Fruit fly (Drosophila melanogaster) whole organism, embryonic: ENCODE results near the gene CG13390.

Source experiments
- Aef1 ChIP-seq: fragments of 200-800 bp; sonication (Bioruptor generic); IDR thresholded peaks from 3 replicates; pipeline ENCODE4 v1.3.6; 2022; ENCODE audit warnings: missing biosample characterization, missing genetic modification characterization
- Atf6 ChIP-seq: fragments of 200-800 bp; sonication (Bioruptor generic); IDR thresholded peaks from 2 replicates; pipeline ENCODE4 v1.3.6; 2022; ENCODE audit warnings: missing biosample characterization, missing genetic modification characterization
- B-H2 ChIP-seq: fragments of 200-800 bp; sonication (Bioruptor generic); optimal IDR thresholded peaks from 2 replicates; lab custom pipeline; 2018; ENCODE audit warnings: missing biosample characterization, mild to moderate bottlenecking, missing genetic modification characterization
- BEAF-32 ChIP-seq: fragments of 200-800 bp; sonication (Bioruptor generic); optimal IDR thresholded peaks from 3 replicates; lab custom pipeline; 2017; ENCODE audit warnings: missing biosample characterization, missing genetic modification characterization, mild to moderate bottlenecking, moderate library complexity, missing genetic modification reagents
- Bgb ChIP-seq: fragments of 200-800 bp; sonication (Bioruptor generic); IDR thresholded peaks from 2 replicates; pipeline ENCODE4 v1.3.6; 2022; ENCODE audit warnings: missing biosample characterization, missing genetic modification characterization; ENCODE audit not compliant: partially characterized antibody
- CG10274 ChIP-seq: fragments of 200-800 bp; sonication (Bioruptor generic); optimal IDR thresholded peaks from 3 replicates; lab custom pipeline; 2017; ENCODE audit warnings: missing biosample characterization, mild to moderate bottlenecking, missing genetic modification characterization
- CG11723 ChIP-seq: fragments of 200-800 bp; sonication (Bioruptor generic); optimal IDR thresholded peaks from 2 replicates; lab custom pipeline; 2017; ENCODE audit warnings: missing biosample characterization, mild to moderate bottlenecking, missing genetic modification characterization
- CG13287 ChIP-seq: fragments of 200-800 bp; sonication (Bioruptor generic); IDR thresholded peaks from 2 replicates; pipeline ENCODE4 v1.3.6; 2022; ENCODE audit warnings: missing biosample characterization, missing genetic modification characterization; ENCODE audit not compliant: partially characterized antibody
- CG13424 ChIP-seq: fragments of 200-800 bp; sonication (Bioruptor generic); optimal IDR thresholded peaks from 2 replicates; lab custom pipeline; 2019; ENCODE audit warnings: missing biosample characterization, mild to moderate bottlenecking, missing genetic modification characterization, moderate library complexity
- CG1603 ChIP-seq: fragments of 200-800 bp; sonication (Bioruptor generic); optimal IDR thresholded peaks from 2 replicates; lab custom pipeline; 2019; ENCODE audit warnings: missing biosample characterization, mild to moderate bottlenecking, missing genetic modification characterization, moderate library complexity
- CG16779 ChIP-seq: fragments of 200-800 bp; sonication (Bioruptor generic); IDR thresholded peaks from 2 replicates; pipeline ENCODE4 v1.3.6; 2022; ENCODE audit warnings: missing biosample characterization, missing genetic modification characterization
- CG17802 ChIP-seq: fragments of 200-800 bp; sonication (Bioruptor generic); optimal IDR thresholded peaks from 2 replicates; lab custom pipeline; 2018; ENCODE audit warnings: missing biosample characterization, mild to moderate bottlenecking, missing genetic modification characterization, moderate library complexity
- CG18011 ChIP-seq: fragments of 200-800 bp; sonication (Bioruptor generic); optimal IDR thresholded peaks from 2 replicates; lab custom pipeline; 2017; ENCODE audit warnings: missing biosample characterization, missing genetic modification characterization, mild to moderate bottlenecking, moderate library complexity, missing genotype
- CG18262 ChIP-seq: fragments of 200-800 bp; optimal IDR thresholded peaks from 3 replicates; lab custom pipeline; 2019; ENCODE audit warnings: missing biosample characterization, mild to moderate bottlenecking, missing genetic modification characterization, moderate library complexity
- CG18619 ChIP-seq: fragments of 200-800 bp; sonication (Bioruptor generic); optimal IDR thresholded peaks from 3 replicates; lab custom pipeline; 2017; ENCODE audit warnings: missing biosample characterization, mild to moderate bottlenecking, missing genetic modification characterization
- CG18764 ChIP-seq: fragments of 200-800 bp; sonication (Bioruptor generic); optimal IDR thresholded peaks from 3 replicates; lab custom pipeline; 2016; ENCODE audit warnings: missing biosample characterization, missing genetic modification characterization
- CG2120 ChIP-seq: fragments of 200-800 bp; sonication (Bioruptor generic); optimal IDR thresholded peaks from 3 replicates; lab custom pipeline; 2016; ENCODE audit warnings: missing biosample characterization, missing genetic modification characterization
- CG2202 ChIP-seq: fragments of 200-800 bp; sonication (Bioruptor generic); optimal IDR thresholded peaks from 2 replicates; lab custom pipeline; 2018; ENCODE audit warnings: missing biosample characterization, mild to moderate bottlenecking, missing genetic modification characterization
- CG30403 ChIP-seq: fragments of 200-800 bp; sonication (Bioruptor generic); optimal IDR thresholded peaks from 3 replicates; lab custom pipeline; 2016; ENCODE audit warnings: missing biosample characterization, missing genetic modification characterization
- CG34376 ChIP-seq: fragments of 200-800 bp; sonication (Bioruptor generic); optimal IDR thresholded peaks from 2 replicates; lab custom pipeline; 2018; ENCODE audit warnings: missing biosample characterization, mild to moderate bottlenecking, missing genetic modification characterization
- CG7556 ChIP-seq: fragments of 200-800 bp; sonication (Bioruptor generic); optimal IDR thresholded peaks from 2 replicates; lab custom pipeline; 2017; ENCODE audit warnings: missing biosample characterization, mild to moderate bottlenecking, missing genetic modification characterization
- CG7987 ChIP-seq: fragments of 200-800 bp; sonication (Bioruptor generic); optimal IDR thresholded peaks from 2 replicates; lab custom pipeline; 2018; ENCODE audit warnings: missing biosample characterization, mild to moderate bottlenecking, missing genetic modification characterization, moderate library complexity
- CG9609 ChIP-seq: fragments of 200-800 bp; sonication (Bioruptor generic); optimal IDR thresholded peaks from 3 replicates; lab custom pipeline; 2016; ENCODE audit warnings: missing biosample characterization, missing genetic modification characterization
- CG9727 ChIP-seq: fragments of 200-800 bp; sonication (Bioruptor generic); optimal IDR thresholded peaks from 3 replicates; lab custom pipeline; 2017; ENCODE audit warnings: missing biosample characterization, mild to moderate bottlenecking, missing genetic modification characterization
- CG9932 ChIP-seq: fragments of 200-800 bp; sonication (Bioruptor generic); IDR thresholded peaks from 2 replicates; pipeline ENCODE4 v1.3.6; 2022; ENCODE audit warnings: missing biosample characterization, missing genetic modification characterization
- Dbx ChIP-seq: fragments of 200-800 bp; sonication (Bioruptor generic); IDR thresholded peaks from 3 replicates; pipeline ENCODE4 v1.3.6; 2022; ENCODE audit warnings: missing biosample characterization, missing genetic modification characterization
- Doc2 ChIP-seq: fragments of 200-800 bp; sonication (Bioruptor generic); IDR thresholded peaks from 2 replicates; pipeline ENCODE4 v1.3.6; 2022; ENCODE audit warnings: missing biosample characterization, missing genetic modification characterization
- H15 ChIP-seq: fragments of 200-800 bp; sonication (Bioruptor generic); IDR thresholded peaks from 3 replicates; pipeline ENCODE4 v1.3.6; 2022; ENCODE audit warnings: missing biosample characterization, missing genetic modification characterization
- Hmr ChIP-seq: fragments of 200-800 bp; sonication (Bioruptor generic); optimal IDR thresholded peaks from 3 replicates; lab custom pipeline; 2017; ENCODE audit warnings: mild to moderate bottlenecking, missing biosample characterization, missing genetic modification reagents, missing genetic modification characterization
- Hr39 ChIP-seq: fragments of >200 bp; optimal IDR thresholded peaks from 2 replicates; lab custom pipeline; 2017
- Jarid2 ChIP-seq: fragments of 200-800 bp; sonication (Bioruptor generic); optimal IDR thresholded peaks from 3 replicates; lab custom pipeline; 2017; ENCODE audit warnings: mild to moderate bottlenecking, missing biosample characterization, missing genetic modification reagents, missing genetic modification characterization
- Lhr ChIP-seq: fragments of 200-800 bp; sonication (Bioruptor generic); optimal IDR thresholded peaks from 3 replicates; lab custom pipeline; 2017; ENCODE audit warnings: mild to moderate bottlenecking, missing biosample characterization, missing genetic modification reagents, missing genetic modification characterization
- Oaz ChIP-seq: fragments of 200-800 bp; sonication (Bioruptor generic); IDR thresholded peaks from 2 replicates; pipeline ENCODE4 v1.3.6; 2022; ENCODE audit warnings: missing biosample characterization, missing genetic modification characterization
- TFAM ChIP-seq: fragments of 200-800 bp; sonication (Bioruptor generic); optimal IDR thresholded peaks from 2 replicates; lab custom pipeline; 2017; ENCODE audit warnings: missing biosample characterization, missing genetic modification characterization, inconsistent platforms
- aop ChIP-seq: fragments of 200-800 bp; sonication (Bioruptor generic); IDR thresholded peaks from 2 replicates; pipeline ENCODE4 v1.3.6; 2022; ENCODE audit warnings: missing biosample characterization, missing genetic modification characterization
- bsh ChIP-seq, 2 experiments: fragments of 200-800 bp; sonication (Bioruptor generic); optimal IDR thresholded peaks; 2 replicates each; lab custom pipeline; 2017 to 2018; ENCODE audit warnings: mild to moderate bottlenecking in 2 of 2, missing biosample characterization in 2 of 2, missing genetic modification characterization in 2 of 2, moderate library complexity in 1 of 2
- croc ChIP-seq: fragments of 200-800 bp; sonication (Bioruptor generic); conservative IDR thresholded peaks from 3 replicates; pipeline ENCODE4 v1.3.6; 2022; ENCODE audit warnings: missing biosample characterization, missing genetic modification characterization
- crol ChIP-seq: fragments of 200-800 bp; sonication (Bioruptor generic); IDR thresholded peaks from 2 replicates; pipeline ENCODE4 v1.3.6; 2022; ENCODE audit warnings: missing biosample characterization, missing genetic modification characterization
- danr ChIP-seq: fragments of 200-800 bp; sonication (Bioruptor generic); IDR thresholded peaks from 2 replicates; pipeline ENCODE4 v1.3.6; 2022; ENCODE audit warnings: missing biosample characterization, missing genetic modification characterization
- grau ChIP-seq: fragments of 200-800 bp; optimal IDR thresholded peaks from 3 replicates; lab custom pipeline; 2019; ENCODE audit warnings: missing biosample characterization, mild to moderate bottlenecking, missing genetic modification characterization, moderate library complexity
- insv ChIP-seq, 2 experiments: fragments of 200-800 bp; sonication (Bioruptor generic); optimal IDR thresholded peaks; 3 replicates each; lab custom pipeline; 2016 to 2018; ENCODE audit warnings: missing biosample characterization in 2 of 2, missing genetic modification characterization in 2 of 2
- mam ChIP-seq: fragments of 200-800 bp; sonication (Bioruptor generic); optimal IDR thresholded peaks from 3 replicates; lab custom pipeline; 2016; ENCODE audit warnings: missing biosample characterization, missing genetic modification characterization
- nau ChIP-seq: fragments of 200-800 bp; sonication (Bioruptor generic); optimal IDR thresholded peaks from 3 replicates; lab custom pipeline; 2017; ENCODE audit warnings: missing biosample characterization, mild to moderate bottlenecking, missing genetic modification characterization, missing genetic modification reagents
- run ChIP-seq: fragments of 200-800 bp; sonication (Bioruptor generic); optimal IDR thresholded peaks from 3 replicates; lab custom pipeline; 2018; ENCODE audit warnings: missing biosample characterization, mild to moderate bottlenecking, missing genetic modification characterization
- sens-2 ChIP-seq: fragments of 200-800 bp; sonication (Bioruptor generic); IDR thresholded peaks from 2 replicates; pipeline ENCODE4 v1.3.6; 2022; ENCODE audit warnings: missing biosample characterization, missing genetic modification characterization
- ttk ChIP-seq: fragments of 200-800 bp; sonication (Bioruptor generic); IDR thresholded peaks from 2 replicates; pipeline ENCODE4 v2.1.2; 2022; ENCODE audit warnings: missing biosample characterization, missing genetic modification characterization
- twi ChIP-seq: fragments of 200-800 bp; optimal IDR thresholded peaks from 2 replicates; lab custom pipeline; 2019; ENCODE audit warnings: missing biosample characterization, mild to moderate bottlenecking, missing genetic modification characterization, moderate library complexity
- wek ChIP-seq: fragments of 200-800 bp; sonication (Bioruptor generic); optimal IDR thresholded peaks from 3 replicates; lab custom pipeline; 2018; ENCODE audit warnings: missing biosample characterization, mild to moderate bottlenecking, missing genetic modification characterization, moderate library complexity

The CG13390 gene

DNA sequence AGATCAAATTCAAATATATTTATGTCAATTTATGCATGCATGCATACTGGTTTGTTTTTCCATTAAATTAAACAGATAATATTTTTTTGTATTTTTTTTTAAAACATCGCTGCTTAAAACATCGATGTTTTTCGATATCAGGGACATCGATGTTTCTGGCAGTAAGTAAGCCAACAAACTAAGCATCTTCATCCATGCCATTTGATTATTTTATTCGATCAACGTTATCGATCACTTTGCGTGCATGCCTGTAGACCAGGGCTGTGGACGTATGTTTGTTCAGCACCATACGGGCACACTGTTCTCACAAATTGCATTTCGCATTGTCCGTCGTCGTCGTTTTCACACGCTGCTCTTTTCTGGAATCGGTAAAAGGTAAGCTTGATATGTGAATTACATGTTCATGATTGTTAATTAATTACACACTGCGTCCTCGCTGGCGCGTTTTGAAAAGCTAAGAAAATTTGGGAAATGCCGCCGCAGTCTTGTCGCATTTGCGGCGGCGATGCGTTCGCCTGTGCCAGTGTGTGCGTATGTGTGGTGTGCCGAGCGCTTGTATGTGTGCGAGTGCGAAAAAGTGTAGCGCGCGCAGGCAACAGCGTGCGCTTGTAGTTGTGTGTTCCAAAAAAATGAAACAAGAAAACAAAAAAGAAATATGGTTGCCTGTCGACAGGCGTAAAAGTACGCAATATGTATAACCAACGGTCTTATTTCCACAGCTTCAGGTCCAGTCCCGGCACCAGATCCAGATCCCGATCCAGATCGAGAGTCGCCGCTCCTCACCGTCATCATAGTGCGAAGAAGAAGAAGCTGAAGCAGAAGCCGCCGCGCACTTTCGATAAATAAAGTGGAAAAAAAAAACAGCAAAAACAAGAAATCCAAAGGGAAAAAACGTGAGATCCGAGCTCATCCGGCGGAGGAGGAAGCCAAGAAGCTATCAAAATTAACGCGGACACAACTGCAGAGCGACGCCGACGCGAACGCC is 27.0 kb upstream of the CG13390 start, which contains the start of gene emb (continued):
- TF ChIP-seq CG18619 (GFP tag; lab: Kevin White, UChicago) (peak; percentile 15), CG2120 (GFP tag; lab: Kevin White, UChicago) (peak; percentile 70), CG18764 (GFP tag; lab: Kevin White, UChicago) (peak; percentile 29), CG1603 (tag; lab: Kevin White, UChicago) (peak; percentile 85), TFAM (GFP tag; lab: Kevin White, UChicago) (no peak), CG9727 (GFP tag; lab: Kevin White, UChicago) (peak; percentile 66), Aef1 (no peak), ttk (GFP tag; lab: Robert Waterston, UW) (no peak), CG13424 (peak; percentile 26), CG34376 (peak; percentile 24), Bgb (GFP tag; lab: Robert Waterston, UW) (peak; percentile 97), Dbx (GFP tag; lab: Robert Waterston, UW) (0 out of 3 replicates have a peak, but pooled peaks have one; percentile 57), twi (peak; percentile 40), CG18011 (GFP tag; lab: Kevin White, UChicago) (no peak), CG18262 (tag; lab: Kevin White, UChicago) (peak; percentile 42), Hmr (GFP tag; lab: Kevin White, UChicago) (peak; percentile 80), CG11723 (GFP tag; lab: Kevin White, UChicago) (no peak), Doc2 (GFP tag; lab: Robert Waterston, UW) (no peak), insv (GFP tag; optimal IDR thresholded peaks at IDR 0.05; lab: Kevin White, UChicago) (peak in 1 of 2 experiments; percentile 41), CG10274 (no peak), CG7987 (peak; percentile 57), Lhr (GFP tag; lab: Kevin White, UChicago) (peak; percentile 93), CG9609 (peak; percentile 40), BEAF-32 (GFP tag; lab: Kevin White, UChicago) (peak; percentile 91), Oaz (GFP tag; lab: Robert Waterston, UW) (no peak), croc (GFP tag; lab: Robert Waterston, UW) (no peak), B-H2 (GFP tag; lab: Kevin White, UChicago) (peak; percentile 64), Hr39 (lab: Kevin White, UChicago) (no peak), crol (GFP tag; lab: Robert Waterston, UW) (no peak), danr (GFP tag; lab: Robert Waterston, UW) (no peak), wek (GFP tag; lab: Kevin White, UChicago) (no peak), CG16779 (GFP tag; lab: Robert Waterston, UW) (no peak), grau (peak; percentile 49), sens-2 (GFP tag; lab: Robert Waterston, UW) (no peak), bsh (GFP tag; optimal IDR thresholded peaks at IDR 0.05; lab: Kevin White, UChicago) (peak; percentile 7 to 76), nau (GFP tag; lab: Kevin White, UChicago) (no peak), CG30403 (peak; percentile 47), CG17802 (tag; lab: Kevin White, UChicago) (peak; percentile 40), CG13287 (GFP tag; lab: Robert Waterston, UW) (peak; percentile 93), mam (GFP tag; lab: Kevin White, UChicago) (peak; percentile 62), H15 (GFP tag; lab: Robert Waterston, UW) (no peak), aop (GFP tag; lab: Robert Waterston, UW) (0 out of 2 replicates have a peak, but pooled peaks have one; percentile 30), CG7556 (GFP tag; lab: Kevin White, UChicago) (no peak), run (tag; lab: Kevin White, UChicago) (no peak), CG9932 (peak; percentile 62), Jarid2 (GFP tag; lab: Kevin White, UChicago) (no peak), Atf6 (GFP tag; lab: Robert Waterston, UW) (peak; percentile 39; the same call in 1 of the 2 replicates), CG2202 (tag; lab: Kevin White, UChicago) (peak; percentile 11)
